Worm (Caenorhabditis elegans): ENCODE measurements around the gene W04E12.3.

DNA sequence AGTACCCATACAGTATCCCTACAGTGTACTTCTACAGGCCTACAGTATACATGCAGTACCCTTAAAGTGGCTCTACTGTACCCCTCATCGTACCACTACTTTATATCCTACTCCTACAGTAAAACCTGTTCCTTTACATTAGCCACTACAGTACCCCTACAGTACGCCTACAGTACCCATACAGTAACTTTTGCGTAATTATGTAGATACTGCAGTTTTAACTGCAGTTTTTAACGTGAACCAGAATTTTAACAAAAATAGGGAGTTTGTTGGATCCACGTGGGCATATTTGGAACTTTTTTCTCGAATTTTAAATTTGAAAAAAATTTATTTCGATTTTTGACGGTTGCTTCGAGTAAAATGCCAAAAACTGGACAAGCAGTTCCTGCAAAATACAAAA, 1.6 kb downstream of the W04E12.3 start, which contains the start of gene W04E12.4:
- TF ChIP-seq ZK546.5 (tag; optimal IDR thresholded peaks at IDR 0.05) (no peak), nhr-11 (tag; optimal IDR thresholded peaks at IDR 0.05) (no peak)
